Fruit fly (Drosophila melanogaster) S2 (cell line): ENCODE measurements around the gene Duba.

ENCODE experiments used
- CG8478 ChIP-seq: fragments of >200 bp; optimal IDR thresholded peaks from 2 replicates; lab custom pipeline; 2018
- CTCF ChIP-seq, 2 experiments: fragments of >200 bp; optimal IDR thresholded peaks; 2 replicates each; lab custom pipeline; 2018

DNA sequence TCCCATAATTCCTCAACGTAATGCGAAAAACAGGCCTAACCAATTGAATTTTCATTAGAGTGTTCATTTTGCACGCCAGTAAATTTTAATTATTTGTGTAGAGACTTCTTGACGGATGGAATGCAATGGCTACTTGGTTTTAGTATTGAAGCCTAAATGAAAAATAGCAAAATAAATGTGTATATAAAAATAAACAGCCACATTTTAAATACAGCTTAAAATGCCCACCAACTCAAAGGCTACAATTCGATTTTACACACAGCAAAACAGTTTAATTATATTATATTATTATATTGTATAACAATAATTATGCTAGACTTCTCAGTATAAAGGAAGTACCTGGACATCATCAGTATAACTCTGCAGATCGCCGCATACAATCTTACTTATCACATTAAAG, 15.0 kb upstream of the Duba start, which contains the start of gene Akr1B:
- TF ChIP-seq CG8478 (lab: Kevin White, UChicago) = no peak
- TF ChIP-seq CTCF (optimal IDR thresholded peaks at IDR 0.05; lab: Kevin White, UChicago) = no peak
